Worm (Caenorhabditis elegans) whole organism, late embryonic: Measurements from ENCODE around the gene F40G9.14.

Source experiments
- C38D4.7 ChIP-seq: fragments of 200-800 bp; sonication (Bioruptor generic); optimal IDR thresholded peaks from 2 replicates; lab custom pipeline; 2018; ENCODE audit warnings: mild to moderate bottlenecking, missing genetic modification characterization, moderate library complexity, missing compliant biosample characterization
- F13H6.1 ChIP-seq: sonication (generic microtip); optimal IDR thresholded peaks from 2 replicates; lab custom pipeline; 2016; ENCODE audit warnings: missing genetic modification characterization, missing compliant biosample characterization
- T23F11.4 ChIP-seq: fragments of 200-800 bp; sonication (Bioruptor generic); optimal IDR thresholded peaks from 2 replicates; lab custom pipeline; 2018; ENCODE audit warnings: mild to moderate bottlenecking, missing genetic modification characterization, missing compliant biosample characterization
- ama-1 ChIP-seq: fragments of 150-350 bp; optimal IDR thresholded peaks from 2 replicates; lab custom pipeline; 2014
- elt-4 ChIP-seq: sonication (generic microtip); optimal IDR thresholded peaks from 2 replicates; lab custom pipeline; 2016; ENCODE audit warnings: missing genetic modification characterization, missing compliant biosample characterization
- fkh-10 ChIP-seq: fragments of 150-350 bp; optimal IDR thresholded peaks from 2 replicates; lab custom pipeline; 2014; ENCODE audit warnings: missing biosample characterization, missing genetic modification reagents, missing genetic modification characterization
- hlh-6 ChIP-seq: sonication (generic microtip); optimal IDR thresholded peaks from 2 replicates; lab custom pipeline; 2016; ENCODE audit warnings: missing genotype, missing genetic modification characterization, missing compliant biosample characterization
- pat-9 ChIP-seq: fragments of 200-800 bp; sonication (Bioruptor generic); optimal IDR thresholded peaks from 2 replicates; lab custom pipeline; 2018; ENCODE audit warnings: mild to moderate bottlenecking, missing genetic modification characterization, moderate library complexity, missing compliant biosample characterization
- pha-4 ChIP-seq: fragments of 150-350 bp; optimal IDR thresholded peaks from 2 replicates; lab custom pipeline; 2018; ENCODE audit warnings: missing biosample characterization, missing genetic modification reagents, missing genetic modification characterization
- pqm-1 ChIP-seq: sonication (generic microtip); optimal IDR thresholded peaks from 2 replicates; lab custom pipeline; 2016; ENCODE audit warnings: missing genetic modification characterization, missing compliant biosample characterization

DNA sequence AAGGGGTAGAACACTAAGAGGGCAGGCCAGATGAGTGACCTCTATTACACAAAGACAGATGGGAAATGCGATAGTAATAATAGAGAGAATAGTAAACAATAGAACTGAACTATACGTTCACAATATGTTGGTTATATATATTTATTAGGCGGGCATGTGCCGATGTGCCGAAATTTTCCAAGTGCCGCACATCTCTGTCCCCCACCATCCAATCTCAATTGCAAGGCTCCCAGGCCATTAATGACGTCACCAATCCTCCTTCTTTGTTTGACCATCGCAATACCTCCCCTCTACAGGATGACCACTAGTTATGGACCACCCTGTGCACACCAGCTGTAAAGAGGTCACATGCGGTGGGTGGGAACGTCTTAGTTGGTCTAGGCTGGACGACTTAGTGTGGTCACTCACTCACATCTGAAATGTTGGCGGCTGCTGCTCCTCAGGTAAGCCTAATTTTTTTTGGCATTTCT lies 1.5 kb upstream of the F40G9.14 start, which contains the start of gene F40G9.6:
- no peak for TF ChIP-seq elt-4 (tag; lab: Kevin White, UChicago)
- no peak for TF ChIP-seq hlh-6 (tag; lab: Kevin White, UChicago)
- TF ChIP-seq T23F11.4 (GFP tag; lab: Kevin White, UChicago): no peak
- TF ChIP-seq pha-4 (tag; lab: Kevin White, UChicago): no peak
- TF ChIP-seq pat-9: no peak
- no peak for TF ChIP-seq ama-1
- TF ChIP-seq fkh-10 (GFP tag; lab: Kevin White, UChicago): no peak
- no peak for TF ChIP-seq C38D4.7
- TF ChIP-seq pqm-1 (tag; lab: Kevin White, UChicago): no peak
- TF ChIP-seq F13H6.1 (tag; lab: Kevin White, UChicago): no peak
